Worm (Caenorhabditis elegans) whole organism, L4 larva: ENCODE results near the gene C25F9.2.

Experiments used
- fos-1 ChIP-seq: fragments of 150-350 bp; optimal IDR thresholded peaks from 2 replicates; lab custom pipeline; 2014; ENCODE audit warnings: missing biosample characterization, missing genetic modification characterization
- nhr-237 ChIP-seq: sonication (generic microtip); optimal IDR thresholded peaks from 2 replicates; lab custom pipeline; 2017; ENCODE audit warnings: missing biosample characterization, missing genetic modification characterization

DNA sequence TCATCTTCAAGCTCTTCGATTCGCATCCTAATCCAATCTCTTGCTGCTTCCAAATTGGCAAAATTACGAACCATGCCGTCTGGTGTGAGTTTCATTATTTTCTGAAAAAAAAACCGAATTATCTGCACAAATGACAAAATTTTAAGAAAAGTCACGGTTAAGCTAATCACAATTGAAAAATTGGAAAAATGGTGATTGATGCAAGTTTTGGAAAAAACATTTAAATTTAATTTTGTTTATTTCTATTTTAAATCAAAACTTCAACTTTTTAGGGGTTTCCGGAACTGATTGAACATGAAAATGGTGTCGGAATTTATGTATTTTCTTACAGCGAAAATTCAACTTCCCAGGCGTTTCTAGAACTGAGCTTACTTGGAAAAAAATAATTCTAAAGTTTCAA lies 18.4 kb upstream of the C25F9.2 start, which contains the start of gene C25F9.12:
- TF ChIP-seq fos-1 (tag; lab: Kevin White, UChicago) (no peak), nhr-237 (no peak)
